Worm (Caenorhabditis elegans) whole organism, midembryonic: ENCODE measurements around the gene F36D3.5.

Experiments used
- T22C8.4 ChIP-seq: fragments of 200-800 bp; sonication (Bioruptor generic); IDR thresholded peaks from 2 replicates; pipeline ENCODE4 v1.3.6; 2022; ENCODE audit warnings: missing genetic modification characterization, missing compliant biosample characterization
- cog-1 ChIP-seq: sonication (generic microtip); optimal IDR thresholded peaks from 2 replicates; lab custom pipeline; 2016; ENCODE audit warnings: missing genetic modification characterization, missing compliant biosample characterization
- flt-1 ChIP-seq: fragments of 200-800 bp; sonication (Bioruptor generic); IDR thresholded peaks from 2 replicates; pipeline ENCODE4 v1.3.6; 2022; ENCODE audit warnings: missing genetic modification characterization, missing compliant biosample characterization
- klf-2 ChIP-seq: fragments of 200-800 bp; sonication (Bioruptor generic); conservative IDR thresholded peaks from 2 replicates; pipeline ENCODE4 v1.3.6; 2022; ENCODE audit warnings: missing genetic modification reagents, missing genetic modification characterization, missing compliant biosample characterization
- med-1 ChIP-seq: sonication (generic microtip); optimal IDR thresholded peaks from 2 replicates; lab custom pipeline; 2017; ENCODE audit warnings: missing genetic modification characterization, mild to moderate bottlenecking, missing compliant biosample characterization, antibody characterized with exemption, missing genetic modification reagents; ENCODE audit not compliant: insufficient read depth
- ref-1 ChIP-seq: fragments of 200-800 bp; sonication (Bioruptor generic); conservative IDR thresholded peaks from 2 replicates; pipeline ENCODE4 v1.3.6; 2022; ENCODE audit warnings: missing genetic modification reagents, missing genetic modification characterization, missing compliant biosample characterization
- tab-1 ChIP-seq: fragments of 200-800 bp; sonication (Bioruptor generic); IDR thresholded peaks from 2 replicates; pipeline ENCODE4 v1.3.6; 2022; ENCODE audit warnings: missing genetic modification characterization, missing compliant biosample characterization
- ztf-23 ChIP-seq: fragments of 200-800 bp; sonication (Bioruptor generic); IDR thresholded peaks from 2 replicates; pipeline ENCODE4 v1.3.6; 2022; ENCODE audit warnings: missing genetic modification reagents, missing genetic modification characterization, missing compliant biosample characterization
- ztf-29 ChIP-seq: fragments of 200-800 bp; sonication (Bioruptor generic); IDR thresholded peaks from 2 replicates; pipeline ENCODE4 v1.3.6; 2022; ENCODE audit warnings: missing genetic modification reagents, missing genetic modification characterization, missing compliant biosample characterization

DNA sequence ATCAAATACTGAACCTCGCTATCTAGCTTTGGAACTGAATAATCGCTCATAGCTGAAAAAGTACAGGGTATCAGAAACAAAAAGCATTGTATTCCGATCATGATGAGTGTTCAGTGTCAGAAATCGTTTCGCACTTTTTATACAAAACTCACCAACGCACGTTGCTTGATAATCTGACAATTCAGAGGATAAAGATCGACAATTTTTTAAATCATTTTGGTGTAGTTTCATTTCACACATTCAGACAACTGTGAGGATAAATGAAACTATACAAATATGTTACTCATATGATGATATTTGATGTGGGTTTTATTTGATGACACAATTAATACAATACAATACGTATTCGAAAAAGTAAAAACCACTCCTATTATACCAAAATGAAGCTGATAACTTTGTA lies 32.0 kb downstream of the F36D3.5 start, which contains the start of gene F57E7.2:
- TF ChIP-seq ref-1 (no peak), med-1 (GFP tag; lab: Kevin White, UChicago) (no peak), ztf-23 (no peak), ztf-29 (no peak), cog-1 (no peak), klf-2 (GFP tag; lab: Robert Waterston, UW) (no peak), flt-1 (GFP tag; lab: Robert Waterston, UW) (no peak), tab-1 (GFP tag; lab: Robert Waterston, UW) (no peak), T22C8.4 (GFP tag; lab: Robert Waterston, UW) (no peak)
